Fruit fly (Drosophila melanogaster) whole organism, embryonic: ENCODE data around the gene CG4332.

Experiments
- Atf6 ChIP-seq: fragments of 200-800 bp; sonication (Bioruptor generic); IDR thresholded peaks from 2 replicates; pipeline ENCODE4 v1.3.6; 2022; ENCODE audit warnings: missing biosample characterization, missing genetic modification characterization
- B-H1 ChIP-seq: fragments of 200-800 bp; sonication (Bioruptor generic); IDR thresholded peaks from 3 replicates; pipeline ENCODE4 v1.3.6; 2022; ENCODE audit warnings: missing biosample characterization, missing genetic modification characterization
- B-H2 ChIP-seq: fragments of 200-800 bp; sonication (Bioruptor generic); optimal IDR thresholded peaks from 2 replicates; lab custom pipeline; 2018; ENCODE audit warnings: missing biosample characterization, mild to moderate bottlenecking, missing genetic modification characterization
- Blimp-1 ChIP-seq: fragments of 200-800 bp; sonication (Bioruptor generic); optimal IDR thresholded peaks from 3 replicates; lab custom pipeline; 2018; ENCODE audit warnings: missing biosample characterization, missing genetic modification characterization, mild to moderate bottlenecking, moderate library complexity, missing genetic modification reagents
- C15 ChIP-seq: fragments of 200-800 bp; sonication (Bioruptor generic); IDR thresholded peaks from 3 replicates; pipeline ENCODE4 v1.3.6; 2022; ENCODE audit warnings: missing biosample characterization, missing genetic modification characterization
- CG10543 ChIP-seq: fragments of 200-800 bp; sonication (Bioruptor generic); optimal IDR thresholded peaks from 3 replicates; lab custom pipeline; 2017; ENCODE audit warnings: missing biosample characterization, mild to moderate bottlenecking, missing genetic modification characterization, moderate library complexity
- CG11695 ChIP-seq: fragments of 200-800 bp; sonication (Bioruptor generic); IDR thresholded peaks from 3 replicates; pipeline ENCODE4 v1.3.6; 2022; ENCODE audit warnings: missing biosample characterization, missing genetic modification characterization
- CG15601 ChIP-seq: fragments of 200-800 bp; sonication (Bioruptor generic); optimal IDR thresholded peaks from 3 replicates; lab custom pipeline; 2019; ENCODE audit warnings: missing biosample characterization, mild to moderate bottlenecking, missing genetic modification characterization, moderate library complexity
- CG17361 ChIP-seq: fragments of 200-800 bp; sonication (Bioruptor generic); IDR thresholded peaks from 3 replicates; pipeline ENCODE4 v1.3.6; 2022; ENCODE audit warnings: missing biosample characterization, missing genetic modification characterization
- CG1832 ChIP-seq: fragments of 200-800 bp; sonication (Bioruptor generic); optimal IDR thresholded peaks from 2 replicates; lab custom pipeline; 2017; ENCODE audit warnings: missing biosample characterization, mild to moderate bottlenecking, missing genetic modification characterization, inconsistent platforms
- CG18476 ChIP-seq: fragments of 200-800 bp; sonication (Bioruptor generic); optimal IDR thresholded peaks from 2 replicates; lab custom pipeline; 2016; ENCODE audit warnings: missing biosample characterization, mild to moderate bottlenecking, missing genetic modification characterization
- CG2678 ChIP-seq: fragments of 200-800 bp; sonication (Bioruptor generic); optimal IDR thresholded peaks from 3 replicates; lab custom pipeline; 2019; ENCODE audit warnings: missing biosample characterization, mild to moderate bottlenecking, missing genetic modification characterization, moderate library complexity
- CG30403 ChIP-seq: fragments of 200-800 bp; sonication (Bioruptor generic); optimal IDR thresholded peaks from 3 replicates; lab custom pipeline; 2016; ENCODE audit warnings: missing biosample characterization, missing genetic modification characterization
- CG42726 ChIP-seq: fragments of 200-800 bp; sonication (Bioruptor generic); IDR thresholded peaks from 2 replicates; pipeline ENCODE4 v1.3.6; 2022; ENCODE audit warnings: missing biosample characterization, missing genetic modification characterization; ENCODE audit not compliant: partially characterized antibody
- CG4328 ChIP-seq: fragments of 200-800 bp; sonication (Bioruptor generic); optimal IDR thresholded peaks from 3 replicates; lab custom pipeline; 2017; ENCODE audit warnings: missing biosample characterization, missing genetic modification reagents, missing genetic modification characterization
- CG6254 ChIP-seq: fragments of 200-800 bp; sonication (Bioruptor generic); optimal IDR thresholded peaks from 3 replicates; lab custom pipeline; 2017; ENCODE audit warnings: mild to moderate bottlenecking, missing biosample characterization, missing genetic modification reagents, missing genetic modification characterization
- CG6654 ChIP-seq: fragments of 200-800 bp; sonication (Bioruptor generic); optimal IDR thresholded peaks from 2 replicates; lab custom pipeline; 2017; ENCODE audit warnings: missing biosample characterization, mild to moderate bottlenecking, missing genetic modification characterization
- CG7357 ChIP-seq: fragments of 200-800 bp; sonication (Bioruptor generic); IDR thresholded peaks from 3 replicates; pipeline ENCODE4 v1.3.6; 2022; ENCODE audit warnings: missing biosample characterization, missing genetic modification characterization
- CG7839 ChIP-seq: fragments of 200-800 bp; sonication (Bioruptor generic); optimal IDR thresholded peaks from 3 replicates; lab custom pipeline; 2018; ENCODE audit warnings: missing biosample characterization, mild to moderate bottlenecking, missing genetic modification characterization, moderate library complexity
- CG7987 ChIP-seq: fragments of 200-800 bp; sonication (Bioruptor generic); optimal IDR thresholded peaks from 2 replicates; lab custom pipeline; 2018; ENCODE audit warnings: missing biosample characterization, mild to moderate bottlenecking, missing genetic modification characterization, moderate library complexity
- Dbx ChIP-seq: fragments of 200-800 bp; sonication (Bioruptor generic); IDR thresholded peaks from 3 replicates; pipeline ENCODE4 v1.3.6; 2022; ENCODE audit warnings: missing biosample characterization, missing genetic modification characterization
- Gug ChIP-seq: fragments of 200-800 bp; sonication (Bioruptor generic); IDR thresholded peaks from 4 replicates; pipeline ENCODE4 v1.3.6; 2022; ENCODE audit warnings: missing biosample characterization, missing genetic modification characterization
- HHEX ChIP-seq: fragments of 200-800 bp; sonication (Bioruptor generic); optimal IDR thresholded peaks from 3 replicates; lab custom pipeline; 2017; ENCODE audit warnings: missing biosample characterization, mild to moderate bottlenecking, missing genetic modification characterization, missing genetic modification reagents
- HLH3B ChIP-seq: fragments of 200-800 bp; sonication (Bioruptor generic); IDR thresholded peaks from 2 replicates; pipeline ENCODE4 v1.3.6; 2022; ENCODE audit warnings: missing biosample characterization, missing genetic modification characterization
- Mes4 ChIP-seq: fragments of 200-800 bp; sonication (Bioruptor generic); optimal IDR thresholded peaks from 2 replicates; lab custom pipeline; 2016; ENCODE audit warnings: missing biosample characterization, missing genetic modification characterization
- Rfx ChIP-seq: fragments of 200-800 bp; sonication (Bioruptor generic); IDR thresholded peaks from 2 replicates; pipeline ENCODE4 v1.3.6; 2022; ENCODE audit warnings: missing biosample characterization, missing genetic modification characterization
- Six4 ChIP-seq: fragments of 200-800 bp; sonication (Bioruptor generic); optimal IDR thresholded peaks from 2 replicates; lab custom pipeline; 2016; ENCODE audit warnings: missing biosample characterization, missing genetic modification characterization
- Xbp1 ChIP-seq: fragments of 200-800 bp; sonication (Bioruptor generic); optimal IDR thresholded peaks from 3 replicates; lab custom pipeline; 2016; ENCODE audit warnings: missing biosample characterization, mild to moderate bottlenecking, missing genetic modification characterization
- ash1 ChIP-seq: fragments of 200-800 bp; sonication (Bioruptor generic); optimal IDR thresholded peaks from 2 replicates; lab custom pipeline; 2018; ENCODE audit warnings: missing biosample characterization, mild to moderate bottlenecking, missing genetic modification characterization
- bowl ChIP-seq: fragments of 200-800 bp; sonication (Bioruptor generic); IDR thresholded peaks from 2 replicates; pipeline ENCODE4 v1.3.6; 2022; ENCODE audit warnings: missing biosample characterization, missing genetic modification characterization
- bsh ChIP-seq, 2 experiments: fragments of 200-800 bp; sonication (Bioruptor generic); optimal IDR thresholded peaks; 2 replicates each; lab custom pipeline; 2017 to 2018; ENCODE audit warnings: mild to moderate bottlenecking in 2 of 2, missing biosample characterization in 2 of 2, missing genetic modification characterization in 2 of 2, moderate library complexity in 1 of 2
- btn ChIP-seq: fragments of 200-800 bp; sonication (Bioruptor generic); optimal IDR thresholded peaks from 2 replicates; lab custom pipeline; 2016; ENCODE audit warnings: missing biosample characterization, missing genetic modification characterization
- caup ChIP-seq: fragments of 200-800 bp; sonication (Bioruptor generic); optimal IDR thresholded peaks from 3 replicates; lab custom pipeline; 2017; ENCODE audit warnings: missing biosample characterization, mild to moderate bottlenecking, missing genetic modification characterization, moderate library complexity; ENCODE audit not compliant: severe bottlenecking
- chm ChIP-seq: fragments of 200-800 bp; sonication (Bioruptor generic); IDR thresholded peaks from 2 replicates; pipeline ENCODE4 v1.3.6; 2022; ENCODE audit warnings: missing biosample characterization, missing genetic modification characterization
- emc ChIP-seq: fragments of 200-800 bp; sonication (Bioruptor generic); optimal IDR thresholded peaks from 2 replicates; lab custom pipeline; 2016; ENCODE audit warnings: missing biosample characterization, missing genetic modification characterization
- ems ChIP-seq: fragments of 200-800 bp; sonication (Bioruptor generic); optimal IDR thresholded peaks from 3 replicates; lab custom pipeline; 2016; ENCODE audit warnings: missing biosample characterization, missing genetic modification characterization
- esg ChIP-seq: fragments of 200-800 bp; sonication (Bioruptor generic); conservative IDR thresholded peaks from 2 replicates; pipeline ENCODE4 v1.3.6; 2022; ENCODE audit warnings: missing biosample characterization, missing genetic modification characterization
- gcm ChIP-seq: fragments of 200-800 bp; sonication (Bioruptor generic); optimal IDR thresholded peaks from 2 replicates; lab custom pipeline; 2019; ENCODE audit warnings: missing biosample characterization, mild to moderate bottlenecking, missing genetic modification characterization, moderate library complexity
- gem ChIP-seq: fragments of 200-800 bp; sonication (Bioruptor generic); optimal IDR thresholded peaks from 2 replicates; lab custom pipeline; 2019; ENCODE audit warnings: missing biosample characterization, mild to moderate bottlenecking, missing genetic modification characterization, moderate library complexity
- gsb ChIP-seq: fragments of 200-800 bp; sonication (Bioruptor generic); IDR thresholded peaks from 2 replicates; pipeline ENCODE4 v1.3.6; 2022; ENCODE audit warnings: missing biosample characterization, missing genetic modification characterization
- gt ChIP-seq: fragments of 200-800 bp; sonication (Bioruptor generic); IDR thresholded peaks from 2 replicates; pipeline ENCODE4 v1.3.6; 2022; ENCODE audit warnings: missing biosample characterization, missing genetic modification characterization
- ham ChIP-seq: fragments of 200-800 bp; sonication (Bioruptor generic); IDR thresholded peaks from 2 replicates; pipeline ENCODE4 v1.3.6; 2022; ENCODE audit warnings: missing biosample characterization, missing genetic modification characterization
- jing ChIP-seq: fragments of 200-800 bp; sonication (Bioruptor generic); optimal IDR thresholded peaks from 2 replicates; lab custom pipeline; 2018; ENCODE audit warnings: missing biosample characterization, mild to moderate bottlenecking, missing genetic modification characterization
- lilli ChIP-seq: fragments of 200-800 bp; sonication (Bioruptor generic); optimal IDR thresholded peaks from 3 replicates; lab custom pipeline; 2016; ENCODE audit warnings: missing biosample characterization, missing genetic modification characterization
- sc ChIP-seq, 3 experiments: fragments of >200 bp in 2 of 3; fragments of 200-800 bp in 1 of 3; sonication (Bioruptor generic) in 1 of 3; optimal IDR thresholded peaks; 2 replicates in 2 of 3; 3 replicates in 1 of 3; lab custom pipeline; 2017; ENCODE audit warnings: mild to moderate bottlenecking in 1 of 3, missing biosample characterization in 1 of 3, missing genetic modification characterization in 1 of 3, missing genetic modification reagents in 1 of 3
- sd ChIP-seq: fragments of 200-800 bp; sonication (Bioruptor generic); optimal IDR thresholded peaks from 3 replicates; lab custom pipeline; 2018; ENCODE audit warnings: missing biosample characterization, mild to moderate bottlenecking, missing genetic modification characterization, moderate library complexity
- ssp ChIP-seq: fragments of 200-800 bp; sonication (Bioruptor generic); IDR thresholded peaks from 2 replicates; pipeline ENCODE4 v1.3.6; 2022; ENCODE audit warnings: missing biosample characterization, missing genetic modification characterization
- tin ChIP-seq: fragments of 200-800 bp; sonication (Bioruptor generic); optimal IDR thresholded peaks from 3 replicates; lab custom pipeline; 2016; ENCODE audit warnings: missing biosample characterization, missing genetic modification characterization
- unpg ChIP-seq: fragments of 200-800 bp; sonication (Bioruptor generic); optimal IDR thresholded peaks from 3 replicates; lab custom pipeline; 2018; ENCODE audit warnings: missing biosample characterization, mild to moderate bottlenecking, missing genetic modification characterization, moderate library complexity
- z ChIP-seq: fragments of 200-800 bp; sonication (Bioruptor generic); IDR thresholded peaks from 3 replicates; pipeline ENCODE4 v1.3.6; 2022; ENCODE audit warnings: missing biosample characterization, missing genetic modification characterization

The CG4332 gene

dm6 chrX:13135702-13136101 is 19.1 kb upstream of the CG4332 start (continued):
- TF ChIP-seq CG18476 (GFP tag; lab: Kevin White, UChicago) (peak; percentile 28), B-H2 (GFP tag; lab: Kevin White, UChicago) (no peak), CG42726 (no peak), esg (GFP tag; lab: Robert Waterston, UW) (peak; percentile 38; the same call in 1 of the 2 replicates), CG2678 (peak; percentile 61), z (GFP tag; lab: Robert Waterston, UW) (no peak), CG10543 (no peak), HLH3B (peak; percentile 71), unpg (GFP tag; lab: Kevin White, UChicago) (peak; percentile 74), CG30403 (GFP tag; lab: Kevin White, UChicago) (peak; percentile 67), CG7987 (GFP tag; lab: Kevin White, UChicago) (no peak), CG7839 (tag; lab: Kevin White, UChicago) (peak; percentile 62), bsh (GFP tag; optimal IDR thresholded peaks at IDR 0.05; lab: Kevin White, UChicago) (peak in 1 of 2 experiments; percentile 55), CG4328 (GFP tag; lab: Kevin White, UChicago) (no peak), CG6654 (no peak), Atf6 (GFP tag; lab: Robert Waterston, UW) (peak; percentile 43; the same call in 1 of the 2 replicates), sc (optimal IDR thresholded peaks at IDR 0.05; lab: Kevin White, UChicago) (no peak), sc (GFP tag; optimal IDR thresholded peaks at IDR 0.05; lab: Kevin White, UChicago) (no peak), HHEX (peak; percentile 8), B-H1 (peak; percentile 16; the same call in 1 of the 3 replicates), Rfx (GFP tag; lab: Robert Waterston, UW) (peak; percentile 41; the same call in 1 of the 2 replicates), gsb (no peak), CG7357 (GFP tag; lab: Robert Waterston, UW) (no peak), bowl (no peak), Six4 (GFP tag; lab: Kevin White, UChicago) (peak; percentile 26), sd (tag; lab: Kevin White, UChicago) (no peak), caup (GFP tag; lab: Kevin White, UChicago) (peak; percentile 20), ems (peak; percentile 54), gt (GFP tag; lab: Robert Waterston, UW) (no peak), Blimp-1 (peak; percentile 57), CG15601 (tag; lab: Kevin White, UChicago) (no peak), C15 (no peak), btn (peak; percentile 28), Gug (GFP tag; lab: Robert Waterston, UW) (0 out of 4 replicates have a peak, but pooled peaks have one; percentile 31), CG1832 (GFP tag; lab: Kevin White, UChicago) (no peak), ash1 (GFP tag; lab: Kevin White, UChicago) (no peak), CG6254 (GFP tag; lab: Kevin White, UChicago) (peak; percentile 9), ham (GFP tag; lab: Robert Waterston, UW) (no peak), lilli (GFP tag; lab: Kevin White, UChicago) (peak; percentile 37), chm (GFP tag; lab: Robert Waterston, UW) (no peak; the same call in 1 of the 2 replicates), CG11695 (GFP tag; lab: Robert Waterston, UW) (peak; percentile 54; the same call in 1 of the 3 replicates), emc (GFP tag; lab: Kevin White, UChicago) (no peak), Mes4 (GFP tag; lab: Kevin White, UChicago) (peak; percentile 20), Dbx (GFP tag; lab: Robert Waterston, UW) (no peak), Xbp1 (peak; percentile 69), ssp (peak; percentile 33; the same call in 1 of the 2 replicates), gem (tag; lab: Kevin White, UChicago) (peak; percentile 76), tin (GFP tag; lab: Kevin White, UChicago) (peak; percentile 56), jing (peak; percentile 54), CG17361 (peak; percentile 64), gcm (GFP tag; lab: Kevin White, UChicago) (peak; percentile 28)
